Worm (Caenorhabditis elegans): ENCODE measurements around the gene dpy-31.

ce11 chrIII:7167568-7167937 lies 34.5 kb upstream of the dpy-31 start, which contains the start of gene acs-4:
- TF ChIP-seq dao-5 (tag; optimal IDR thresholded peaks at IDR 0.05): no peak
- TF ChIP-seq him-1 (tag; optimal IDR thresholded peaks at IDR 0.05): no peak

All from whole organism, L4/young adult.